Fruit fly (Drosophila melanogaster) whole organism, prepupa: ENCODE measurements around the gene fzr.

ENCODE experiments used
- CG11294 ChIP-seq: fragments of 200-800 bp; sonication (Bioruptor generic); IDR thresholded peaks from 2 replicates; pipeline ENCODE4 v1.3.6; 2022; ENCODE audit warnings: missing biosample characterization, missing genetic modification characterization
- CG7368 ChIP-seq: fragments of 200-800 bp; sonication (Bioruptor generic); optimal IDR thresholded peaks from 3 replicates; lab custom pipeline; 2016; ENCODE audit warnings: missing biosample characterization, missing genetic modification characterization
- dsx ChIP-seq: fragments of 200-800 bp; optimal IDR thresholded peaks from 3 replicates; lab custom pipeline; 2019; ENCODE audit warnings: missing biosample characterization, mild to moderate bottlenecking, missing genetic modification characterization, moderate library complexity; ENCODE audit not compliant: poor library complexity, severe bottlenecking
- topi ChIP-seq: fragments of 200-800 bp; sonication (Bioruptor generic); optimal IDR thresholded peaks from 3 replicates; lab custom pipeline; 2016; ENCODE audit warnings: missing biosample characterization, missing genetic modification characterization

- TF ChIP-seq topi (GFP tag; lab: Kevin White, UChicago) (peak; percentile 64), dsx (GFP tag; lab: Kevin White, UChicago) (no peak), CG11294 (no peak), CG7368 (GFP tag; lab: Kevin White, UChicago) (no peak)
Measured at dm6 chrX:4679813-4680381, 560 bp upstream of the fzr start.
